Worm (Caenorhabditis elegans) whole organism, L1 larva: ENCODE measurements around the gene rpt-3.

Source experiments
- ama-1 ChIP-seq: fragments of 150-350 bp; optimal IDR thresholded peaks from 2 replicates; lab custom pipeline; 2014
- ceh-82 ChIP-seq, 3 experiments: fragments of 150-350 bp in 1 of 3; sonication (generic microtip) in 2 of 3; optimal IDR thresholded peaks; 2 replicates each; lab custom pipeline; 2014 to 2017; ENCODE audit warnings: missing biosample characterization in 3 of 3, missing genetic modification characterization in 3 of 3
- dpl-1 ChIP-seq, 3 experiments: fragments of 150-350 bp in 2 of 3; sonication (generic microtip) in 1 of 3; optimal IDR thresholded peaks; 2 replicates each; lab custom pipeline; 2014 to 2017; ENCODE audit warnings: missing biosample characterization in 3 of 3, missing genetic modification characterization in 3 of 3, missing genetic modification reagents in 3 of 3
- egl-27 ChIP-seq, 2 experiments: fragments of 150-350 bp in 1 of 2; sonication (generic microtip); optimal IDR thresholded peaks; 3 replicates each; lab custom pipeline; 2017 to 2018; ENCODE audit warnings: missing biosample characterization in 2 of 2, missing genetic modification characterization in 2 of 2, missing genetic modification reagents in 2 of 2
- nhr-11 ChIP-seq: fragments of 150-350 bp; optimal IDR thresholded peaks from 2 replicates; lab custom pipeline; 2014; ENCODE audit warnings: missing biosample characterization, missing genetic modification characterization
- pqm-1 ChIP-seq: sonication (generic microtip); optimal IDR thresholded peaks from 3 replicates; lab custom pipeline; 2017; ENCODE audit warnings: missing biosample characterization, missing genetic modification characterization
- skn-1 ChIP-seq: fragments of 150-350 bp; optimal IDR thresholded peaks from 2 replicates; lab custom pipeline; 2014; ENCODE audit warnings: missing biosample characterization, missing genetic modification characterization
- tlp-1 ChIP-seq: fragments of 150-350 bp; optimal IDR thresholded peaks from 2 replicates; lab custom pipeline; 2014; ENCODE audit warnings: missing biosample characterization, missing genetic modification characterization

- TF ChIP-seq nhr-11 (no peak), tlp-1 (tag; lab: Kevin White, UChicago) (no peak), egl-27 (tag; optimal IDR thresholded peaks at IDR 0.05; lab: Kevin White, UChicago) (no peak), skn-1 (tag; lab: Kevin White, UChicago) (peak; percentile 86), dpl-1 (GFP tag; optimal IDR thresholded peaks at IDR 0.05; lab: Kevin White, UChicago) (peak; percentile 78 to 83 (median 78)), pqm-1 (tag; lab: Kevin White, UChicago) (peak; percentile 86), ceh-82 (tag; optimal IDR thresholded peaks at IDR 0.05; lab: Kevin White, UChicago) (peak; percentile 78 to 92 (median 83)), ama-1 (lab: Kevin White, UChicago) (no peak)
Observed at ce11 chrIII:6464113-6464571, 25.5 kb upstream of the rpt-3 start.
